Fruit fly (Drosophila melanogaster) whole organism, prepupa: ENCODE results near the gene KLHL18.

Experiments used
- Blimp-1 ChIP-seq: fragments of 200-800 bp; sonication (Bioruptor generic); optimal IDR thresholded peaks from 3 replicates; lab custom pipeline; 2017; ENCODE audit warnings: missing biosample characterization, missing genetic modification characterization, mild to moderate bottlenecking, moderate library complexity, missing genetic modification reagents
- CG10631 ChIP-seq: fragments of 200-800 bp; sonication (Bioruptor generic); optimal IDR thresholded peaks from 2 replicates; lab custom pipeline; 2016; ENCODE audit warnings: missing biosample characterization, missing genetic modification characterization
- CG10669 ChIP-seq: fragments of 200-800 bp; sonication (Bioruptor generic); optimal IDR thresholded peaks from 3 replicates; lab custom pipeline; 2018; ENCODE audit warnings: missing biosample characterization, mild to moderate bottlenecking, missing genetic modification characterization, moderate library complexity
- CG11294 ChIP-seq: fragments of 200-800 bp; sonication (Bioruptor generic); IDR thresholded peaks from 2 replicates; pipeline ENCODE4 v1.3.6; 2022; ENCODE audit warnings: missing biosample characterization, missing genetic modification characterization
- CG11762 ChIP-seq: fragments of 200-800 bp; sonication (Bioruptor generic); optimal IDR thresholded peaks from 3 replicates; lab custom pipeline; 2016; ENCODE audit warnings: missing biosample characterization, missing genetic modification characterization; ENCODE audit not compliant: insufficient read depth
- CG11902 ChIP-seq: fragments of 200-800 bp; sonication (Bioruptor generic); optimal IDR thresholded peaks from 3 replicates; lab custom pipeline; 2016; ENCODE audit warnings: missing biosample characterization, missing genetic modification characterization
- CG15336 ChIP-seq: fragments of 200-800 bp; sonication (Bioruptor generic); IDR thresholded peaks from 2 replicates; pipeline ENCODE4 v1.3.6; 2022; ENCODE audit warnings: missing biosample characterization, missing genetic modification characterization
- CG1621 ChIP-seq: fragments of 200-800 bp; sonication (Bioruptor generic); optimal IDR thresholded peaks from 3 replicates; lab custom pipeline; 2018; ENCODE audit warnings: missing biosample characterization, mild to moderate bottlenecking, missing genetic modification characterization
- CG16779 ChIP-seq: fragments of 200-800 bp; sonication (Bioruptor generic); optimal IDR thresholded peaks from 3 replicates; lab custom pipeline; 2017; ENCODE audit warnings: missing biosample characterization, mild to moderate bottlenecking, missing genetic modification characterization
- CG3032 ChIP-seq: fragments of 200-800 bp; optimal IDR thresholded peaks from 2 replicates; lab custom pipeline; 2019; ENCODE audit warnings: missing biosample characterization, mild to moderate bottlenecking, missing genetic modification characterization, moderate library complexity
- CG31627 ChIP-seq: fragments of 200-800 bp; sonication (Bioruptor generic); optimal IDR thresholded peaks from 3 replicates; lab custom pipeline; 2016; ENCODE audit warnings: missing biosample characterization, missing genetic modification characterization
- CG32006 ChIP-seq: fragments of 200-800 bp; sonication (Bioruptor generic); optimal IDR thresholded peaks from 3 replicates; lab custom pipeline; 2017; ENCODE audit warnings: missing biosample characterization, mild to moderate bottlenecking, missing genetic modification characterization
- CG34406 ChIP-seq: fragments of 200-800 bp; sonication (Bioruptor generic); optimal IDR thresholded peaks from 3 replicates; lab custom pipeline; 2016; ENCODE audit warnings: missing biosample characterization, missing genetic modification characterization
- CG3919 ChIP-seq: fragments of 200-800 bp; sonication (Bioruptor generic); optimal IDR thresholded peaks from 3 replicates; lab custom pipeline; 2016; ENCODE audit warnings: missing biosample characterization, missing genetic modification characterization
- CG4318 ChIP-seq: fragments of 200-800 bp; sonication (Bioruptor generic); optimal IDR thresholded peaks from 3 replicates; lab custom pipeline; 2017; ENCODE audit warnings: missing biosample characterization, mild to moderate bottlenecking, missing genetic modification characterization
- CG6163 ChIP-seq: fragments of 200-800 bp; sonication (Bioruptor generic); IDR thresholded peaks from 3 replicates; pipeline ENCODE4 v1.3.6; 2022; ENCODE audit warnings: missing biosample characterization, missing genetic modification characterization
- CG6792 ChIP-seq: fragments of 200-800 bp; sonication (Bioruptor generic); optimal IDR thresholded peaks from 3 replicates; lab custom pipeline; 2016; ENCODE audit warnings: missing biosample characterization, missing genetic modification characterization
- CG6854 ChIP-seq: fragments of 200-800 bp; sonication (Bioruptor generic); optimal IDR thresholded peaks from 2 replicates; lab custom pipeline; 2017; ENCODE audit warnings: missing biosample characterization, mild to moderate bottlenecking, missing genetic modification characterization
- CG7368 ChIP-seq: fragments of 200-800 bp; sonication (Bioruptor generic); optimal IDR thresholded peaks from 3 replicates; lab custom pipeline; 2016; ENCODE audit warnings: missing biosample characterization, missing genetic modification characterization
- CG8119 ChIP-seq: fragments of 200-800 bp; sonication (Bioruptor generic); IDR thresholded peaks from 3 replicates; pipeline ENCODE4 v1.3.6; 2022; ENCODE audit warnings: missing biosample characterization, missing genetic modification characterization
- CG8632 ChIP-seq: fragments of 200-800 bp; sonication (Bioruptor generic); optimal IDR thresholded peaks from 3 replicates; lab custom pipeline; 2016; ENCODE audit warnings: missing biosample characterization, missing genetic modification characterization
- CG9139 ChIP-seq: fragments of 200-800 bp; sonication (Bioruptor generic); optimal IDR thresholded peaks from 3 replicates; lab custom pipeline; 2017; ENCODE audit warnings: missing biosample characterization, mild to moderate bottlenecking, missing genetic modification characterization
- Eip75B ChIP-seq: fragments of 200-800 bp; sonication (Bioruptor generic); optimal IDR thresholded peaks from 3 replicates; lab custom pipeline; 2016; ENCODE audit warnings: missing biosample characterization, missing genetic modification characterization
- Eip78C ChIP-seq: fragments of 200-800 bp; sonication (Bioruptor generic); peaks from one replicate; lab custom pipeline; 2016; ENCODE audit warnings: missing biosample characterization, missing genetic modification characterization
- Eip93F ChIP-seq: fragments of 200-800 bp; sonication (Bioruptor generic); optimal IDR thresholded peaks from 2 replicates; lab custom pipeline; 2016; ENCODE audit warnings: missing biosample characterization, mild to moderate bottlenecking, missing genetic modification characterization
- Ets21C ChIP-seq: fragments of 200-800 bp; sonication (Bioruptor generic); optimal IDR thresholded peaks from 3 replicates; lab custom pipeline; 2016; ENCODE audit warnings: missing biosample characterization, missing genetic modification characterization
- Ets96B ChIP-seq: fragments of 200-800 bp; optimal IDR thresholded peaks from 2 replicates; lab custom pipeline; 2019; ENCODE audit warnings: missing biosample characterization, mild to moderate bottlenecking, missing genetic modification characterization, moderate library complexity
- Gug ChIP-seq: fragments of 200-800 bp; sonication (Bioruptor generic); IDR thresholded peaks from 2 replicates; pipeline ENCODE4 v1.3.6; 2022; ENCODE audit warnings: missing biosample characterization, missing genetic modification characterization
- Hr38 ChIP-seq: sonication (Bioruptor generic); optimal IDR thresholded peaks from 2 replicates; lab custom pipeline; 2016; ENCODE audit warnings: missing biosample characterization, missing genetic modification characterization
- Hr39 ChIP-seq: fragments of 200-800 bp; sonication (Bioruptor generic); optimal IDR thresholded peaks from 2 replicates; lab custom pipeline; 2016; ENCODE audit warnings: missing biosample characterization, missing genetic modification characterization
- Hr4 ChIP-seq: fragments of 200-800 bp; sonication (Bioruptor generic); optimal IDR thresholded peaks from 3 replicates; lab custom pipeline; 2016; ENCODE audit warnings: missing biosample characterization, missing genetic modification characterization
- Met ChIP-seq: fragments of 200-800 bp; sonication (Bioruptor generic); optimal IDR thresholded peaks from 3 replicates; lab custom pipeline; 2016; ENCODE audit warnings: missing biosample characterization, missing genetic modification characterization
- OdsH ChIP-seq: fragments of 200-800 bp; sonication (Bioruptor generic); optimal IDR thresholded peaks from 3 replicates; lab custom pipeline; 2016; ENCODE audit warnings: missing biosample characterization, missing genetic modification characterization
- Smox ChIP-seq: fragments of 200-800 bp; sonication (Bioruptor generic); optimal IDR thresholded peaks from 3 replicates; lab custom pipeline; 2016; ENCODE audit warnings: missing biosample characterization, missing genetic modification characterization
- Sox102F ChIP-seq: fragments of 200-800 bp; sonication (Bioruptor generic); optimal IDR thresholded peaks from 2 replicates; lab custom pipeline; 2016; ENCODE audit warnings: missing biosample characterization, mild to moderate bottlenecking, missing genetic modification characterization
- Sox14 ChIP-seq: fragments of 200-800 bp; sonication (Bioruptor generic); optimal IDR thresholded peaks from 3 replicates; lab custom pipeline; 2016; ENCODE audit warnings: missing biosample characterization, missing genetic modification characterization
- Sox15 ChIP-seq: fragments of 200-800 bp; sonication (Bioruptor generic); optimal IDR thresholded peaks from 3 replicates; lab custom pipeline; 2016; ENCODE audit warnings: missing biosample characterization, missing genetic modification characterization
- achi ChIP-seq: fragments of 200-800 bp; sonication (Bioruptor generic); optimal IDR thresholded peaks from 3 replicates; lab custom pipeline; 2016; ENCODE audit warnings: missing biosample characterization, missing genetic modification characterization
- acj6 ChIP-seq: fragments of 200-800 bp; sonication (Bioruptor generic); optimal IDR thresholded peaks from 3 replicates; lab custom pipeline; 2016; ENCODE audit warnings: missing biosample characterization, missing genetic modification characterization
- dac ChIP-seq: fragments of 200-800 bp; sonication (Bioruptor generic); optimal IDR thresholded peaks from 2 replicates; lab custom pipeline; 2017; ENCODE audit warnings: missing biosample characterization, mild to moderate bottlenecking, missing genetic modification characterization
- dsx ChIP-seq: fragments of 200-800 bp; optimal IDR thresholded peaks from 3 replicates; lab custom pipeline; 2019; ENCODE audit warnings: missing biosample characterization, mild to moderate bottlenecking, missing genetic modification characterization, moderate library complexity; ENCODE audit not compliant: poor library complexity, severe bottlenecking
- esn ChIP-seq: fragments of 200-800 bp; sonication (Bioruptor generic); optimal IDR thresholded peaks from 2 replicates; lab custom pipeline; 2016; ENCODE audit warnings: missing biosample characterization, mild to moderate bottlenecking, missing genetic modification characterization, moderate library complexity
- fd59A ChIP-seq: fragments of 200-800 bp; sonication (Bioruptor generic); optimal IDR thresholded peaks from 2 replicates; lab custom pipeline; 2017; ENCODE audit warnings: missing biosample characterization, mild to moderate bottlenecking, missing genetic modification characterization, missing genetic modification reagents
- fkh ChIP-seq: fragments of 200-800 bp; sonication (Bioruptor generic); optimal IDR thresholded peaks from 3 replicates; lab custom pipeline; 2017; ENCODE audit warnings: missing biosample characterization, mild to moderate bottlenecking, missing genetic modification characterization, moderate library complexity
- lz ChIP-seq: fragments of 200-800 bp; sonication (Bioruptor generic); optimal IDR thresholded peaks from 3 replicates; lab custom pipeline; 2016; ENCODE audit warnings: missing biosample characterization, missing genetic modification characterization
- net ChIP-seq: fragments of 200-800 bp; sonication (Bioruptor generic); optimal IDR thresholded peaks from 3 replicates; lab custom pipeline; 2016; ENCODE audit warnings: missing biosample characterization, missing genetic modification characterization
- pdm3 ChIP-seq: fragments of 200-800 bp; sonication (Bioruptor generic); optimal IDR thresholded peaks from 3 replicates; lab custom pipeline; 2016; ENCODE audit warnings: missing biosample characterization, missing genetic modification characterization
- salr ChIP-seq, 2 experiments: fragments of 200-800 bp; sonication (Bioruptor generic); optimal IDR thresholded peaks; 3 replicates each; lab custom pipeline; 2016 to 2018; ENCODE audit warnings: missing biosample characterization in 2 of 2, missing genetic modification characterization in 2 of 2, mild to moderate bottlenecking in 1 of 2
- spab ChIP-seq: fragments of 200-800 bp; sonication (Bioruptor generic); optimal IDR thresholded peaks from 2 replicates; lab custom pipeline; 2017; ENCODE audit warnings: missing biosample characterization, mild to moderate bottlenecking, missing genetic modification characterization, missing genetic modification reagents
- ss ChIP-seq, 2 experiments: fragments of 200-800 bp; sonication (Bioruptor generic); optimal IDR thresholded peaks; 2 replicates in 1 of 2; 3 replicates in 1 of 2; lab custom pipeline; 2017 to 2018; ENCODE audit warnings: mild to moderate bottlenecking in 2 of 2, missing biosample characterization in 2 of 2, missing genetic modification characterization in 2 of 2, moderate library complexity in 1 of 2
- svp ChIP-seq: fragments of 200-800 bp; sonication (Bioruptor generic); peaks from one replicate; lab custom pipeline; 2016; ENCODE audit warnings: missing biosample characterization, missing genetic modification characterization

KLHL18 gene

dm6 chr3R:11979879-11980571, 30.2 kb downstream of the KLHL18 start, which contains the start of gene CG18547:
Gene CG18547 (minus strand): TSS chr3R:11980390.
- TF ChIP-seq Gug (GFP tag; lab: Robert Waterston, UW) (0 out of 2 replicates have a peak, but pooled peaks have one; percentile 20), Ets96B (tag; lab: Kevin White, UChicago) (peak; percentile 59), CG7368 (GFP tag; lab: Kevin White, UChicago) (peak; percentile 32), dac (no peak), CG10631 (GFP tag; lab: Kevin White, UChicago) (peak; percentile 41), CG8632 (GFP tag; lab: Kevin White, UChicago) (peak; percentile 46), CG34406 (GFP tag; lab: Kevin White, UChicago) (peak; percentile 43), CG6854 (GFP tag; lab: Kevin White, UChicago) (no peak), svp (peak; percentile 82), CG3032 (tag; lab: Kevin White, UChicago) (peak; percentile 40), salr (GFP tag; optimal IDR thresholded peaks at IDR 0.05; lab: Kevin White, UChicago) (no peak), Sox102F (GFP tag; lab: Kevin White, UChicago) (peak; percentile 64), esn (GFP tag; lab: Kevin White, UChicago) (peak; percentile 46), CG6792 (GFP tag; lab: Kevin White, UChicago) (peak; percentile 45), Smox (GFP tag; lab: Kevin White, UChicago) (peak; percentile 41), Hr39 (GFP tag; lab: Kevin White, UChicago) (peak; percentile 48), Eip78C (GFP tag; lab: Kevin White, UChicago) (peak; percentile 84), spab (GFP tag; lab: Kevin White, UChicago) (no peak), CG31627 (GFP tag; lab: Kevin White, UChicago) (peak; percentile 59), CG4318 (GFP tag; lab: Kevin White, UChicago) (no peak), CG3919 (GFP tag; lab: Kevin White, UChicago) (peak; percentile 52), dsx (GFP tag; lab: Kevin White, UChicago) (peak; percentile 24), net (GFP tag; lab: Kevin White, UChicago) (peak; percentile 14), CG11294 (GFP tag; lab: Robert Waterston, UW) (no peak), CG15336 (GFP tag; lab: Robert Waterston, UW) (0 out of 2 replicates have a peak, but pooled peaks have one; percentile 22), achi (GFP tag; lab: Kevin White, UChicago) (peak; percentile 9), Eip75B (peak; percentile 49), acj6 (GFP tag; lab: Kevin White, UChicago) (peak; percentile 51), Met (peak; percentile 62), CG10669 (GFP tag; lab: Kevin White, UChicago) (peak; percentile 57), Hr4 (GFP tag; lab: Kevin White, UChicago) (peak; percentile 26), CG8119 (GFP tag; lab: Robert Waterston, UW) (0 out of 3 replicates have a peak, but pooled peaks have one; percentile 40), Sox14 (GFP tag; lab: Kevin White, UChicago) (peak; percentile 50), lz (peak; percentile 57), Sox15 (GFP tag; lab: Kevin White, UChicago) (no peak), fkh (GFP tag; lab: Kevin White, UChicago) (no peak), Blimp-1 (no peak), CG32006 (GFP tag; lab: Kevin White, UChicago) (peak; percentile 25), Ets21C (peak; percentile 26), CG9139 (GFP tag; lab: Kevin White, UChicago) (no peak), ss (GFP tag; optimal IDR thresholded peaks at IDR 0.05; lab: Kevin White, UChicago) (peak in 1 of 2 experiments; percentile 21), CG1621 (tag; lab: Kevin White, UChicago) (peak; percentile 59), OdsH (GFP tag; lab: Kevin White, UChicago) (peak; percentile 48), CG11762 (GFP tag; lab: Kevin White, UChicago) (peak; percentile 32), pdm3 (GFP tag; lab: Kevin White, UChicago) (peak; percentile 46), CG6163 (GFP tag; lab: Robert Waterston, UW) (peak; percentile 58; the same call in 2 of the 3 replicates), CG11902 (GFP tag; lab: Kevin White, UChicago) (no peak), CG16779 (tag; lab: Kevin White, UChicago) (no peak), Eip93F (GFP tag; lab: Kevin White, UChicago) (no peak), Hr38 (GFP tag; lab: Kevin White, UChicago) (no peak), fd59A (no peak)
